Fruit fly (Drosophila melanogaster): ENCODE measurements around the gene CG32241.
A peak's percentile ranks its signal among the peaks of the same experiment; 100 is the strongest.

Gene CG32241

dm6 chr3L:4471449-4471848, 5.0 kb upstream of the CG32241 start, which contains the start of gene CG32248:
Gene CG32248, plus strand, starts transcription at chr3L:4471749.
- TF ChIP-seq fd96Ca (GFP tag; IDR thresholded peaks at IDR 0.05) (no peak), CG14655 (GFP tag; optimal IDR thresholded peaks at IDR 0.05) (no peak), CG32121 (GFP tag; IDR thresholded peaks at IDR 0.05) (no peak), gl (tag; optimal IDR thresholded peaks at IDR 0.05) (no peak), rn (GFP tag; IDR thresholded peaks at IDR 0.05) (no peak), Pif1B (GFP tag; optimal IDR thresholded peaks at IDR 0.05) (no peak), CG8159 (tag; optimal IDR thresholded peaks at IDR 0.05) (no peak), CG17806 (tag; optimal IDR thresholded peaks at IDR 0.05) (no peak)

dm6 chr3L:4469701-4470100, 3.3 kb upstream of the CG32241 start, which contains the start of gene CG32249:
Gene CG32249, plus strand, starts transcription at chr3L:4470001.
- TF ChIP-seq CG12605 (GFP tag; IDR thresholded peaks at IDR 0.05) (no peak), Snoo (tag; optimal IDR thresholded peaks at IDR 0.05) (no peak), CG17806 (tag; optimal IDR thresholded peaks at IDR 0.05) (no peak), EcR (GFP tag; optimal IDR thresholded peaks at IDR 0.05) (no peak), CG14655 (GFP tag; optimal IDR thresholded peaks at IDR 0.05) (no peak), CG32121 (GFP tag; IDR thresholded peaks at IDR 0.05) (no peak), CG13204 (GFP tag; optimal IDR thresholded peaks at IDR 0.05) (no peak), Pif1B (GFP tag; optimal IDR thresholded peaks at IDR 0.05) (no peak), CG8159 (tag; optimal IDR thresholded peaks at IDR 0.05) (no peak)

DNA sequence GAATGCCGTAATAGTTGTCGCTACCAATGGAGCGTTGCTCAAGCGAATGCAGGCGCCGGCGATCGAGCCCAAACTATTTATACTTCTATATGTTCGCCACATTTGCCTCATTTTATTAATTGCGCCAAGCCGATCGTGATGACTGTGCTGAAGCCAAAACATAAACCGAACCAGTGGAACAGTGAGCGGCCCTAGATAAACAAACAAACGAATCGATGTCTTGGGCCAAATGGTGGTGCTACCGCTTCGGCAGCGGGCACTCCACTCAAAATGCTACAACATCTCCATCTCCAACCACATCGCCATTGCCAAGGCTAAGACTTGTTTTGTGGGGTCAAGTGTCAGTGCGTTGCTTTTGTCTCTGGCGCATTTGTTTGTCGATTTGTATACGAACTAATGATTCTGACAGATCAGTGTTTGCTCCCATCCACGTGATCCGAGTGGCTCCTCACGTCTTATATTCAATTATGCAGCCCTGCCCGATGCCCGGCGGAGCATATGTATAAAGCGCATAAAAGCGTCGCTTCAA, 2.6 kb downstream of the CG32241 start, which contains the start of gene CG15024:
CG15024 (minus strand) TSS at position 51 of the 529 bp plus-strand sequence.
- no peak for TF ChIP-seq CG14655 (GFP tag; optimal IDR thresholded peaks at IDR 0.05)
- no peak for TF ChIP-seq CG34367 (tag; optimal IDR thresholded peaks at IDR 0.05)
- TF ChIP-seq fd96Ca (GFP tag; IDR thresholded peaks at IDR 0.05) = no peak
- TF ChIP-seq D1 (tag; optimal IDR thresholded peaks at IDR 0.05) = no peak
- TF ChIP-seq CG8301 (tag; optimal IDR thresholded peaks at IDR 0.05) = no peak
- TF ChIP-seq Pif1A (GFP tag; optimal IDR thresholded peaks at IDR 0.05) = no peak
- no peak for TF ChIP-seq CG12605 (GFP tag; IDR thresholded peaks at IDR 0.05)
- no peak for TF ChIP-seq Ets98B (GFP tag; IDR thresholded peaks at IDR 0.05)
- no peak for TF ChIP-seq EcR (GFP tag; optimal IDR thresholded peaks at IDR 0.05)
- TF ChIP-seq CG17806 (tag; optimal IDR thresholded peaks at IDR 0.05) = no peak
- TF ChIP-seq CG4496 (GFP tag; IDR thresholded peaks at IDR 0.05) = no peak
- no peak for TF ChIP-seq CG15710 (tag; optimal IDR thresholded peaks at IDR 0.05)
- no peak for TF ChIP-seq CG13204 (GFP tag; optimal IDR thresholded peaks at IDR 0.05)
- no peak for TF ChIP-seq Pif1B (GFP tag; optimal IDR thresholded peaks at IDR 0.05)
- TF ChIP-seq rn (GFP tag; IDR thresholded peaks at IDR 0.05) = no peak
- TF ChIP-seq CG9948 (tag; optimal IDR thresholded peaks at IDR 0.05) = no peak

DNA sequence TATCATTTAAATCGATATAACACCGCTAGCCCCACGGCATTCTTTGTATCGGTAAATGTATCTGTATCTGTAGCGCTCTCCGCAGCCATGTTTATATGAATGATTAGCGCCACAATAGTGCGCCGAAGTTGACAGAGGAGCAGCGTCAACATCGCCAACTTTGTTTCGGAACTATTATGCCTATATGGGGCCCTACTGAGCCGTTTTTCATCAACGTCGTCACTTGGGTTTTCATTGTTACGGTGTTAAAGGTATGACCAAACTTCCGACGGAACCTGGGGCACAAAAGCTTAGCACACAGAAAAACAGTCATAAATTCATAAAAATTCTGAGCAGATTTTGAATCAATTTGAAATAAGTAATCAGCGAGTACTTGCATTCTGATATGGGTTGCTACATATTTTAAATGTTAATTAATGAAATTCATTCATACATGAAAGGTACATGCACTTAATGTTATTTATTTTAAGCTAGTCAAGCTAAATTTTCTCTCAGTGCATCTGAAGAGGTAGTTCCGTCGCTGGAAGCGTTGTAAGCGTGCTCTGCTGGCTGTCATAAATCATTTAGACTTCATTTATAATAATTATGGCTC, 4.9 kb downstream of the CG32241 start, which contains the start of gene CG15023:
CG15023 (minus strand) TSS at position 51 of the 592 bp plus-strand sequence.
- TF ChIP-seq CG34367 (tag; optimal IDR thresholded peaks at IDR 0.05) (no peak), CG14655 (GFP tag; optimal IDR thresholded peaks at IDR 0.05) (peak; percentile 12)

DNA sequence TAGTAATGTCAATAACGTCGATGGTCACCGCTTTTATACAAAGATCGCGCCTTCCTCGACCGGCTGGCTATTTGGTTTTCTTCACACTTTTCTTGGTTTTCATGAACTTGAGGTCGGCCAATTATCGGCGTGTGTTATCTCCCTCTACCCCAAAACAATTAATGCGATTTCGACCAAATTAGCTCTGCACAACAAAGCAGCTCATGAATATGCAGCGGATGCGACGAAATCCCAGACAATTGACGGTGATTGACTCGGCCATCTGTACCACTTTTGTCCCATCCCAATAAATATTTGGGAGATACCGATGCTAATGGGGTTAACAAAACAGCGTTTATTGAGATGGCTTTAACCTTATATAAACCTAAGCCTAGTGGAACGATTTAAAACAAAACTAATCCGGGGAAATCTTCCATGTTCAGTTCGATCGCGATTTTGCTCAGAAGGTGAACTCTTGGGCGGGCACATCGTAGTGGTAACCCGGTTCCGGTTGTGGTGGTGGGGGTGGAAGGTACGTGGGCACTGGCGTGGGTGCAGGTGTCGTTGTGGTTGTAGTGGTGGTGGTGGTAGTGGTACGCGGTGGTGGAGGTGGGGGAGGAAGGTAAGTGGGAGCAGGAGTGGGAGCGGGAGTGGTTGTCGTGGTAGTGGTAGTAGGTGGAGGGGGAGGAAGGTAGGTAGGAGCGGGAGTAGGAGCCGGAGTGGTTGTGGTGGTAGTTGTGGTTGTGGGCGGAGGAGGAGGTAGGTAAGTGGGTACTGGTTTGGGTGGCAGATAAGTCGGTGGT, 5.9 kb downstream of the CG32241 start, which contains the start of gene CG15022:
CG15022 (minus strand) TSS at position 11 of the 782 bp plus-strand sequence.
- TF ChIP-seq CG4496 (GFP tag; IDR thresholded peaks at IDR 0.05) (no peak), rn (GFP tag; IDR thresholded peaks at IDR 0.05) (no peak), CG8159 (tag; optimal IDR thresholded peaks at IDR 0.05) (no peak), CG13204 (GFP tag; optimal IDR thresholded peaks at IDR 0.05) (no peak), CG12605 (GFP tag; IDR thresholded peaks at IDR 0.05) (no peak), Snoo (tag; optimal IDR thresholded peaks at IDR 0.05) (no peak), CG9948 (tag; optimal IDR thresholded peaks at IDR 0.05) (no peak), CG10348 (GFP tag; IDR thresholded peaks at IDR 0.05) (no peak), CG15710 (tag; optimal IDR thresholded peaks at IDR 0.05) (no peak), D1 (tag; optimal IDR thresholded peaks at IDR 0.05) (no peak), CG34367 (tag; optimal IDR thresholded peaks at IDR 0.05) (no peak), Pif1B (GFP tag; optimal IDR thresholded peaks at IDR 0.05) (no peak), CG17806 (tag; optimal IDR thresholded peaks at IDR 0.05) (no peak)

dm6 chr3L:4458063-4458462, 8.4 kb downstream of the CG32241 start, which contains the start of gene CG11345:
Gene CG11345, minus strand, starts transcription at chr3L:4458163.
- no peak for TF ChIP-seq gl (tag; optimal IDR thresholded peaks at IDR 0.05)

- TF ChIP-seq gl (tag; optimal IDR thresholded peaks at IDR 0.05) (no peak), CG12605 (GFP tag; IDR thresholded peaks at IDR 0.05) (no peak), CG32121 (GFP tag; IDR thresholded peaks at IDR 0.05) (no peak), Pif1B (GFP tag; optimal IDR thresholded peaks at IDR 0.05) (no peak), CG8159 (tag; optimal IDR thresholded peaks at IDR 0.05) (no peak), fd96Ca (GFP tag; IDR thresholded peaks at IDR 0.05) (no peak), CG10348 (GFP tag; IDR thresholded peaks at IDR 0.05) (no peak)
These were observed 19.2 kb downstream of the CG32241 start for dm6 chr3L:4447229-4447628.

Data from whole organism, pupa.